Fruit fly (Drosophila melanogaster): ENCODE results near the gene CG31038.

DNA sequence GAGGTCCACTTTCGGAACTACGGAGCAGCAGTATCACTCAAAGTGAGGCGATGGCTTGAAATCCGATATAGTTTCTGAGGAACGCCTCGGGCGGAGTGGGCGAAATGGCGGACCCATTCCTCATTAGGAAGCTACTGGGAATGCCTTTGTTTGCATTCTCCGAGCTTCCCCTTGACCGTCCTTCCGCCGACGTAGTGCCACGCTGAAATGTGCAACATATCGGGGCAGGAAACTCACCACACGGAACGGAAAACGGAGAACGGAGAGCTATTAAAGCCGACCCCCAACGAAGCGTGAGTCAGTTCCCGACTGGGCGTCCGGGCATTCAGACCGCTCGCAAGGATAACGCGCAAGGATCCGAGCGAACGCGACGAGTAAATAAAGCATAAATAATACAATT, 50.1 kb downstream of the CG31038 start, which contains the start of gene CG15522:
- TF ChIP-seq CG13204 (GFP tag; optimal IDR thresholded peaks at IDR 0.05) (no peak), CG32121 (GFP tag; IDR thresholded peaks at IDR 0.05) (no peak), CG9948 (tag; optimal IDR thresholded peaks at IDR 0.05) (no peak), CG8301 (tag; optimal IDR thresholded peaks at IDR 0.05) (no peak), Pif1A (GFP tag; optimal IDR thresholded peaks at IDR 0.05) (no peak), CG17806 (tag; optimal IDR thresholded peaks at IDR 0.05) (no peak), Pif1B (GFP tag; optimal IDR thresholded peaks at IDR 0.05) (no peak)
